Fruit fly (Drosophila melanogaster) S2 (cell line): Measurements from ENCODE around the gene Klp31E.

Experiments
- CG8478 ChIP-seq: fragments of >200 bp; optimal IDR thresholded peaks from 2 replicates; lab custom pipeline; 2018
- CTCF ChIP-seq, 2 experiments: fragments of >200 bp; optimal IDR thresholded peaks; 2 replicates each; lab custom pipeline; 2018

DNA sequence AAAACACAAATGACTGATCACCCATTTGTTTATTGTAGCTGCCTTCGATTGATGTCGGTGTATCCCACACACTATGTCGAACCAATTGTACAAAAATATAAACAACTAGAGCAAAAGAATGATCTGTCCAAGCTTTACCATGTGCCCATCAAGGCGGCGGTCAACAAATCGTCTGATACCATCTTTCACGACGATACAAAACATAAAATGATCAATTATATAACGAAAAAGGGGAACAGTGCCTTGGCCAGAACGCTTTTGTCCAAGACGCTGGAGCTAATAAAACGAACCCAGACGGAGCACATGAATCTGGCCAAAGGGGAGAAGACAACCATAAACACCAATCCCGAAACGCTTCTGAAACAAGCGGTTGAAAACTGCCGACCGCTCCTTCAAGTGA, 27.0 kb upstream of the Klp31E start:
- TF ChIP-seq CG8478 (lab: Kevin White, UChicago) (no peak), CTCF (optimal IDR thresholded peaks at IDR 0.05; lab: Kevin White, UChicago) (no peak)
